Fruit fly (Drosophila melanogaster) whole organism: Measurements from ENCODE around the gene CG33510.

Source experiments
- CG8478 ChIP-seq: fragments of >200 bp; optimal IDR thresholded peaks from 2 replicates; lab custom pipeline; 2018; ENCODE audit warnings: inconsistent platforms
- Dll ChIP-seq: fragments of >200 bp; optimal IDR thresholded peaks from 2 replicates; lab custom pipeline; 2017
- EcR ChIP-seq, 2 experiments: fragments of >200 bp; optimal IDR thresholded peaks; 2 replicates each; lab custom pipeline; 2017; ENCODE audit warnings: missing biosample characterization in 2 of 2, missing genetic modification characterization in 2 of 2, missing genetic modification reagents in 2 of 2
- pan ChIP-seq: fragments of >200 bp; optimal IDR thresholded peaks from 2 replicates; lab custom pipeline; 2017
- psq ChIP-seq: fragments of >200 bp; optimal IDR thresholded peaks from 2 replicates; lab custom pipeline; 2017
- usp ChIP-seq: fragments of >200 bp; optimal IDR thresholded peaks from 2 replicates; lab custom pipeline; 2017; ENCODE audit warnings: missing biosample characterization, missing genetic modification characterization, mixed read lengths

Gene CG33510

DNA sequence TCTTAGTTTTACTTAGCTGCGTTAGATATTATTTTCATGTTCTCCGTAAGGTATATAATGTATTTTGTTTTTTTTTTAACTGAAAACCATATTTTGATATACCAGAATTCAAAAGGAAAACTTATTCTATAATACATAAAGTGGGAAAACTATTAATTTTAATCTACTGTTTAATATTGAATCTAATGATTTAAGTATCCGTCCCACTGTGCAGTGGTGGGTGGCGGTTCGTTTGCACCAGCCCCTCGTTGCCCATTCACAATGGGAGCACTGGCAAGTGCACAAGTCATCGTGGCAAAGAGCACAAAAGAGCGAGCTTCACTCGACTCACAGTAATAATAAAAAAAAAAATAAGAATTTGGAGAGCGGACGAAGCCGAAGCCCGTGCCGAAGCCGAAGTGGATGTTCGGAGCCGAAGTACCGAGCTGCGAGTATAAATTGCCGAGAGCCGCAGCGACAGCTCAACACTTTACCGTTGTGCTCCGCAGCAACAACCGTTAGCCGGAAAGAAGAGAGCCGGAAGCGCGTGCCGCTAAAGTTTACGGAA, 12.4 kb upstream of the CG33510 start, which contains the start of gene CG34136:
Gene CG34136 (plus strand): TSS at position 475 of the 547 bp plus-strand sequence.
- no peak for TF ChIP-seq CG8478 (lab: Kevin White, UChicago)

DNA sequence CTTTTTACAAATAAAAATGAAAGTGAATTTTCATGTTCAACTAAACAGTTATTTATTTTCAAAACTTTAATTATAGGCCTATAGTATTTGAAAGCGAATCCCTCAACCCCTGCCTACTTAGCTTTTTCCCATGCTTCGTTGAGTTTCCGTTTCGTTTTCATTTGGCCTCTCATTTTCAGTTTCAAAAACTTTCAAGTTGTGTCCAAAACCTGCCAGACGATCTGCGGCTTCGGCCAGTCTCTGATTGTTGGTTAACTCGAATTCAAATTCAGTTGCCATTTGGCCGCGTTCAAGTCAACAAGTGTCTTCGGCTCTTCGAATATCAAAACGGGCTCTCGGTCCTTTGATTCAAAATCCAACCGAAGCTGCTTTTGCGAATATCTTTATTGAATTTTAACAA, 6.8 kb upstream of the CG33510 start, which contains the start of gene CG14397:
Gene CG14397 (plus strand): TSS at position 270 of the 400 bp plus-strand sequence.
- TF ChIP-seq EcR (GFP tag; optimal IDR thresholded peaks at IDR 0.05; lab: Kevin White, UChicago) (no peak), pan (no peak), psq (lab: Kevin White, UChicago) (no peak), usp (GFP tag; lab: Kevin White, UChicago) (no peak), CG8478 (lab: Kevin White, UChicago) (no peak), Dll (lab: Kevin White, UChicago) (no peak)

DNA sequence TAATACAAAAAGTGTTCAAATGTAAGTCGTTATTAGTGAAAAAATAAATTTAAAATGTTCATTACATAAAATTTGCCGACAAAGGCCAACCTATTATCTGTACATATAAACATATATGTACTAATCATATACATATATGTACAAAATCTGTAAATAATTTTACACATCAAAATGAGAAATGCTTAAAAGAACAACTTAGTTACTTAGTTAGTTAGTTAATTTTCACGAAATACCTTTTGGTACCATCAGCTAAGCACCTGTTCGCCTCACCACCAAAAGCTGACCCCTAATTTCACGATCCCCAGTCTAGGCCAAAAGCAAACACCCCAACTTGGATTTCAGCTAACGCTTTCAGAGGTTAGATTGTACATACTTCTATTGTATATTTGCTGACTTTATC, 4.9 kb upstream of the CG33510 start, which contains the start of gene CG9259:
Gene CG9259 (plus strand): TSS at position 301 of the 400 bp plus-strand sequence.
- TF ChIP-seq pan (no peak), CG8478 (lab: Kevin White, UChicago) (no peak), psq (lab: Kevin White, UChicago) (no peak), EcR (GFP tag; optimal IDR thresholded peaks at IDR 0.05; lab: Kevin White, UChicago) (no peak), Dll (lab: Kevin White, UChicago) (no peak), usp (GFP tag; lab: Kevin White, UChicago) (no peak)

DNA sequence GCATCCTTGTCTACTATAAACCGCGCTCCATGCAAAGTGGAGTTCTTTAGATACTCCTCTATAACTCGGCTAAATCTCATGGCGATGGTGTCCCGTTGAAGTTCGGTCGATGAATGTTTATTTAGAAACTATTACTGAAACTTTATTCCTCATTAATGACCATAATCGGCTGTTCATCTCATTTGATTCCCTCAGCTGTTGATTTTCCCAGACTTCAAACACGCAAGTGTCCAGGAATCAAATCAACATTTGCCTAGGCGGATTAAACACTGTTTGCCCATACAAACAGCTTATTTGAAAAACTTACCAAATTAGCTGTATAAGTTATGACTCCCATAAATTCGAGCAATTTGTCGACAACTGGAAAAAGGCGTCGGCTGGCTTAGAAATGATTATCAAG, 4.5 kb upstream of the CG33510 start, which contains the start of gene ppk13:
Gene ppk13 (minus strand): TSS at position 101 of the 400 bp plus-strand sequence.
- TF ChIP-seq CG8478 (lab: Kevin White, UChicago) (no peak), psq (lab: Kevin White, UChicago) (no peak), pan (no peak), usp (GFP tag; lab: Kevin White, UChicago) (no peak), EcR (GFP tag; optimal IDR thresholded peaks at IDR 0.05; lab: Kevin White, UChicago) (no peak), Dll (lab: Kevin White, UChicago) (no peak)

dm6 chr2L:21086406-21086805, 2.3 kb upstream of the CG33510 start, which contains the start of gene CG33509:
TSS of gene CG33509 (minus strand) at chr2L:21086506.
- TF ChIP-seq pan (no peak), usp (GFP tag; lab: Kevin White, UChicago) (no peak), psq (lab: Kevin White, UChicago) (no peak), Dll (lab: Kevin White, UChicago) (no peak), EcR (GFP tag; optimal IDR thresholded peaks at IDR 0.05; lab: Kevin White, UChicago) (no peak), CG8478 (lab: Kevin White, UChicago) (no peak)

DNA sequence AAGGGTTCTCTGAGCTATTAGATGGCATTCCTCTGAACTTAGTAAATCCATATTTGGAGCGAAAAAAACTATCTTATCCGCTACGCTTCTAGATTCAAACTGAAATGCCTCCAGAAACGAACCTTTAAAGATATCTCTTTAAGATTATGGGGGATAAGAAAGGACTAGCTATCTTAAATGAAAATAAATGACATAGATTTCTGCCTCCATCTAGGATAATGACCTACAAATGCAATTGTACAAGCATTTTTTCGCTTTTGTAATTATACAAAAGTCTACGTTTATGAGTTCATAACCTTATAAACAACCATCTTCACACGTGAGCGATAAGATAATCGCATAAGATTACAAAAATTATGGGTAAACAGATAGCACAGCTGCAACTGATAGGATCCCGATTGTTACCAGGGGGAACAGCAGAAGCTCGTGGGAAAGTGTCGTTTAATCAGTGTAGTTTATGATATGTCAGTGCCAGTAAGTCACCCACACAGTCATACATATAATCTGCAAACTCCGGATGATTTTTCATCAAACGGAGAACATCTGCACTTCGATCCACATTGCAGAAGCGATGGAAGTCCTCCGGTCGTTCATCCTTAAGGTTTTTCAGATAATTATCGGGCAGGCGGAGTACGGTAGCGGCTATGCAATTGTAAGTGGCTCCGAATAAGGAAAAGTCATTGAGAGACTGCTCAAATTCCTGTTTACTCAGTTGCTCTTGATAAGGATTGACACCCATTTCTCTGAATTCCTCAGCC, 1.5 kb downstream of the CG33510 start, which contains the start of gene CG33511:
Gene CG33511 (minus strand): TSS at position 51 of the 758 bp plus-strand sequence.
- TF ChIP-seq Dll (lab: Kevin White, UChicago) (no peak), usp (GFP tag; lab: Kevin White, UChicago) (no peak), EcR (GFP tag; optimal IDR thresholded peaks at IDR 0.05; lab: Kevin White, UChicago) (no peak), psq (lab: Kevin White, UChicago) (no peak), pan (no peak), CG8478 (lab: Kevin White, UChicago) (no peak)

DNA sequence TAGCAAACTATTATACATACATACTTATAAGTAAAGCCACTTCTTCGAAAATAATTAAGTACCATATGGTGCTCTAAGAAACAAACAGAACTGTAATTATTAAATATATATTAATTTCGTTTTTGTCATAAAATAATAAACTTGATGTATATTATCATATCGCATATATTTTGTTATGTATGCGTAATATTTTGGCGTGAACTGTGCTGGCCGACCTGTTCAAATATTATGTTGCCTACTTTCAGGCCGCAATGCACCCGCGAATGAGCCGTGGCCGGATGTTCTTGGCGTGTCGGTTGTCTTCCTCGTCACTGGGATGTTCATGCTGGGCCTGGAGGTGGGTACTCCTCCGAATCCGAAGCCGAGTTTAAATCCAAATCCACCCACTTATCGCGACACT, 6.3 kb downstream of the CG33510 start:
- TF ChIP-seq EcR (GFP tag; optimal IDR thresholded peaks at IDR 0.05; lab: Kevin White, UChicago): no peak
- no peak for TF ChIP-seq psq (lab: Kevin White, UChicago)
- no peak for TF ChIP-seq usp (GFP tag; lab: Kevin White, UChicago)
- no peak for TF ChIP-seq pan
- no peak for TF ChIP-seq Dll (lab: Kevin White, UChicago)
- TF ChIP-seq CG8478 (lab: Kevin White, UChicago): no peak

DNA sequence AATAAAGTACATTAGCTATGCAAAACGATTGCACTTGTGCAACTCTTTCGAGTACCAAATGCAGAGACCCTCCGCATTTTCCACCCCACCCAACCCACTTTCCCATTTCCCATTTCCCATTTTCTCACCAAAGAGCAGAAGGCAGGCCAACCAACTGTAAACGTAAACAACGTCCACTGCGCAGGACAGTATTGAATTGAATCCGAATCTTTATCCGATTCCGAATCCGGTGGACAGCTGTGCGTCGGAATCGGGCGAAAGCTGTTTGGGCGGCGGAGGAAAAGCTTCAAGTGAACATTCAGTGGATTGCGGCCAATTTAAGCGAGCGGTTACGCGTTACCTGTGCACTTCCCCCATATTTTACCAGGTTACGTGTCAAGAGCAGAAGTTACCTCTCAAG, 9.0 kb downstream of the CG33510 start, which contains the start of gene tadr:
Gene tadr (plus strand): TSS at position 301 of the 400 bp plus-strand sequence.
- TF ChIP-seq EcR (GFP tag; optimal IDR thresholded peaks at IDR 0.05; lab: Kevin White, UChicago) (no peak), psq (lab: Kevin White, UChicago) (no peak), Dll (lab: Kevin White, UChicago) (no peak), pan (no peak), CG8478 (lab: Kevin White, UChicago) (no peak), usp (GFP tag; lab: Kevin White, UChicago) (no peak)

dm6 chr2L:21073818-21074217, 10.3 kb downstream of the CG33510 start:
- TF ChIP-seq EcR (GFP tag; optimal IDR thresholded peaks at IDR 0.05; lab: Kevin White, UChicago) (no peak), CG8478 (lab: Kevin White, UChicago) (no peak), usp (GFP tag; lab: Kevin White, UChicago) (no peak)

DNA sequence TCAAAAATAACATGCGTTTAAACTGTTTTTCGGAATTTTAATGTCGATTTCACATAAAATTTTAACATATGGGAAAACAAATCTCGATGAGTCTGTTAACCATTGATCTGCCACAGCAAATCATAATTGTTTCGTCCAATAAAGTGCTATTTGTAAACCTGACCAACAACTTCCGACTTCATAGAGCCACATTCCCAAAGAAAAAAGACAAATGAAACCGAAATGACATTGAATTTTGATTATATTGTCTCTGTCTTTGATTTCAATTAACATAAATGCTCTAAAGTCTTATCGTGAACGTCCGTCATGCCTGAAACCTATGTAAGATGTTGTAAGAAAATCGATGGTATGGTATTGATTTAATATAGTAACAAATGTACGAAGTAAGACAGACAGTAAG, 10.8 kb downstream of the CG33510 start:
- TF ChIP-seq CG8478 (lab: Kevin White, UChicago) (no peak), EcR (GFP tag; optimal IDR thresholded peaks at IDR 0.05; lab: Kevin White, UChicago) (no peak)

dm6 chr2L:21072389-21072788, 11.7 kb downstream of the CG33510 start:
- TF ChIP-seq psq (lab: Kevin White, UChicago) (no peak), EcR (GFP tag; optimal IDR thresholded peaks at IDR 0.05; lab: Kevin White, UChicago) (no peak)

DNA sequence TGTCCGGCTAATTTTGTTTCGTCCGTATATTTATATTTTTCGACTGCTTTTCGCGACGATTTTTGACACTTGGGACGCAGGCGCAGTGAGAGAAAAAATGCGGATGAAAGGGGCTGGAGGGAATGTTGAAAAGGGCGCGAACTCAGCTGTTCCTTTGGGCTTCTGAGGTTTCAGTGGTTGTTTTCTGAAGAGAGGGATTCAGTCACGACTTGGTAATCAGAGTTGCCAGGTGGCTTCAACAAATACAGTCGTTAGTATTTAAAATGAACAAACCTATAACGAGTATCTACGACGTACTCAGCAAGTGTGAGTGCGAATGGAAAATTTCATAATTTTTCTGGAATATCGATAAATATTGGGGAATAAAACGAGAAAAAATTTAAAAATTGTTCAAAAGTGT, 12.7 kb downstream of the CG33510 start, which contains the start of gene CG9265:
Gene CG9265 (minus strand): TSS at position 68 of the 400 bp plus-strand sequence.
- TF ChIP-seq usp (GFP tag; lab: Kevin White, UChicago) (no peak), pan (no peak), Dll (lab: Kevin White, UChicago) (no peak), CG8478 (lab: Kevin White, UChicago) (no peak), EcR (GFP tag; optimal IDR thresholded peaks at IDR 0.05; lab: Kevin White, UChicago) (no peak), psq (lab: Kevin White, UChicago) (no peak)
